Fruit fly (Drosophila melanogaster): ENCODE data around the gene CG12105.

Gene CG12105

dm6 chr3L:1647276-1647919 is 31.8 kb upstream of the CG12105 start, which contains the start of the genes CG17249 and Bro (continued):
- TF ChIP-seq Sox102F (GFP tag; optimal IDR thresholded peaks at IDR 0.05) (no peak), CG4854 (GFP tag; optimal IDR thresholded peaks at IDR 0.05) (peak; percentile 94), hth (optimal IDR thresholded peaks at IDR 0.05) (no peak), dmrt99B (tag; optimal IDR thresholded peaks at IDR 0.05) (no peak), Aef1 (GFP tag; IDR thresholded peaks at IDR 0.05) (no peak), vnd (GFP tag; IDR thresholded peaks at IDR 0.05; ENCODE audit: partially characterized antibody) (0 out of 3 replicates have a peak, but pooled peaks have one; percentile 10), CG14710 (tag; optimal IDR thresholded peaks at IDR 0.05) (peak; percentile 71), ftz-f1 (GFP tag; optimal IDR thresholded peaks at IDR 0.05) (no peak), pzg (GFP tag; optimal IDR thresholded peaks at IDR 0.05) (peak; percentile 93), dan (GFP tag; IDR thresholded peaks at IDR 0.05) (no peak), CG10654 (GFP tag; optimal IDR thresholded peaks at IDR 0.05) (no peak), CG10431 (GFP tag; optimal IDR thresholded peaks at IDR 0.05) (no peak), Deaf1 (tag; optimal IDR thresholded peaks at IDR 0.05) (no peak), CG4820 (GFP tag; optimal IDR thresholded peaks at IDR 0.05) (no peak), CoRest (tag; optimal IDR thresholded peaks at IDR 0.05) (peak; percentile 32), Gug (GFP tag; IDR thresholded peaks at IDR 0.05) (no peak), CG18011 (GFP tag; optimal IDR thresholded peaks at IDR 0.05) (no peak), toy (GFP tag; IDR thresholded peaks at IDR 0.05) (no peak), onecut (GFP tag; IDR thresholded peaks at IDR 0.05) (no peak), CG9932 (GFP tag; IDR thresholded peaks at IDR 0.05) (peak; percentile 68), CG18262 (tag; optimal IDR thresholded peaks at IDR 0.05) (no peak), CG32767 (GFP tag; IDR thresholded peaks at IDR 0.05) (0 out of 2 replicates have a peak, but pooled peaks have one; percentile 11), oc (tag; optimal IDR thresholded peaks at IDR 0.05) (no peak), esg (GFP tag; conservative IDR thresholded peaks at IDR 0.05) (no peak), tx (GFP tag; optimal IDR thresholded peaks at IDR 0.05) (no peak), CG3065 (GFP tag; optimal IDR thresholded peaks at IDR 0.05) (no peak), CkIIα-i1 (GFP tag; IDR thresholded peaks at IDR 0.05) (no peak), ewg (GFP tag; optimal IDR thresholded peaks at IDR 0.05) (no peak), CG4707 (GFP tag; optimal IDR thresholded peaks at IDR 0.05) (no peak), CG4360 (GFP tag; IDR thresholded peaks at IDR 0.05) (no peak), inv (GFP tag; IDR thresholded peaks at IDR 0.05; ENCODE audit: partially characterized antibody) (peak; percentile 29; the same call in 1 of the 2 replicates), Bdp1 (GFP tag; optimal IDR thresholded peaks at IDR 0.05) (peak; percentile 48), CG15011 (GFP tag; optimal IDR thresholded peaks at IDR 0.05) (no peak), wek (GFP tag; optimal IDR thresholded peaks at IDR 0.05) (no peak), CG7556 (GFP tag; optimal IDR thresholded peaks at IDR 0.05) (no peak), CG13296 (GFP tag; optimal IDR thresholded peaks at IDR 0.05) (no peak), Sin3A (optimal IDR thresholded peaks at IDR 0.05) (peak; percentile 50), B-H1 (GFP tag; IDR thresholded peaks at IDR 0.05) (no peak), Dad (GFP tag; optimal IDR thresholded peaks at IDR 0.05) (peak; percentile 8), vvl (GFP tag; IDR thresholded peaks at IDR 0.05) (peak; percentile 72), CG10321 (GFP tag; IDR thresholded peaks at IDR 0.05) (peak; percentile 28; the same call in 1 of the 2 replicates), CG6254 (GFP tag; optimal IDR thresholded peaks at IDR 0.05) (no peak), CG1832 (GFP tag; optimal IDR thresholded peaks at IDR 0.05) (no peak), ci (GFP tag; IDR thresholded peaks at IDR 0.05) (peak; percentile 23; the same call in 1 of the 3 replicates), trem (tag; optimal IDR thresholded peaks at IDR 0.05) (peak; percentile 46), CG4282 (GFP tag; optimal IDR thresholded peaks at IDR 0.05) (peak; percentile 63), ATbp (GFP tag; optimal IDR thresholded peaks at IDR 0.05) (no peak), Lim3 (GFP tag; IDR thresholded peaks at IDR 0.05) (no peak), CG7963 (GFP tag; IDR thresholded peaks at IDR 0.05; ENCODE audit: partially characterized antibody) (no peak), CG4424 (GFP tag; optimal IDR thresholded peaks at IDR 0.05) (no peak), CG2202 (tag; optimal IDR thresholded peaks at IDR 0.05) (no peak)
